Fruit fly (Drosophila melanogaster): ENCODE results near the gene Zif.

DNA sequence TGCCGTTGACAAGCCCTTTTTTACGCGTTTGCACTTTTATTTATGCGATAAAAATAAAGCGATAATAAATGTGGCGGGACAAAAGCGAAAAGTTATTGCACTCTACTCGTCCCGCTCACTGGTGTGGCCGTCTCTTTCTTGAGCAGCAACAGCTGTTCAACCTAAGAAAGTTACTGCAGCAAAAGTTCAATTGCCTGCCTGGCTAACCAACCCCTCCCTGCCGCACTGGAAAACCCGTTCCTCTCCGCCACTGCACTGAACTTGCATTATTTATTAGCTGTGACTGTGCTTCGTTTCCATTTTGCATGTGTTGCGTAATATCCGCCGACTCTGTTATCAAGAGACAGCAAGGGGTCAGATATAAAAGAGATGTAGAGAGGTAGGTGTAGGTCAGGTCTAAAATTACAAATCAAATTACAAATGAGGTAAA, 35.2 kb upstream of the Zif start:
- TF ChIP-seq Mnt (GFP tag; optimal IDR thresholded peaks at IDR 0.05): no peak
- no peak for TF ChIP-seq CG1620 (GFP tag; optimal IDR thresholded peaks at IDR 0.05)
- TF ChIP-seq tj (GFP tag; optimal IDR thresholded peaks at IDR 0.05): peak; percentile 80
- peak; percentile 62 for TF ChIP-seq cic (GFP tag; optimal IDR thresholded peaks at IDR 0.05)
- TF ChIP-seq kay (GFP tag; ENCODE audit: borderline replicate concordance): no peak
- no peak for TF ChIP-seq CG33017 (tag; optimal IDR thresholded peaks at IDR 0.05)
- no peak for TF ChIP-seq toe (GFP tag; optimal IDR thresholded peaks at IDR 0.05)
- TF ChIP-seq CG7045 (GFP tag; optimal IDR thresholded peaks at IDR 0.05): no peak
- TF ChIP-seq Crg-1 (GFP tag; optimal IDR thresholded peaks at IDR 0.05): no peak
- no peak for TF ChIP-seq CG5204 (GFP tag; optimal IDR thresholded peaks at IDR 0.05)
- TF ChIP-seq CG11617 (GFP tag; optimal IDR thresholded peaks at IDR 0.05): no peak
